Worm (Caenorhabditis elegans): ENCODE results near the gene sri-51.
A peak's percentile ranks its signal among the peaks of the same experiment; 100 is the strongest.

The sri-51 gene

DNA sequence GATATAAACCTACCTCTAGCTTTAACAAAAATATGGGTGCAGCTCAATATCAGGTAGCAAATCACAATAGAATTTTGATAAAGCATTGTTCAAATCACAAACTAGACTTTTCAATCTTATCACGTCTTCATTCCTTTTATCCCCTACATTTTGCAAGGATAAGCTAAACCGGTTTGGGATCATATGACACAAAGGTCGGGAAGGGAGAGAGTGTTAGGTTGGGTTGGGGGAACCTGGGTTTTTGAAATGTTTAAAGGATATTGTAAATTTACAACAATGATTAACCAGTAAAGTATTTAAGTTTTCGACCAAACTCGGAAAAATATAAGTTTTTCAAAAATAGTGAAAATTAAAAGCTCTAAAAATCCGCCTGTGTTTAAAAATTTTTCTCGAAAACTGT lies 45.2 kb upstream of the sri-51 start, which contains the start of gene C17F4.12:
TSS of gene C17F4.12 (minus strand) at position 101 of the 400 bp plus-strand sequence.
- TF ChIP-seq ceh-83 (GFP tag; optimal IDR thresholded peaks at IDR 0.05) = no peak

DNA sequence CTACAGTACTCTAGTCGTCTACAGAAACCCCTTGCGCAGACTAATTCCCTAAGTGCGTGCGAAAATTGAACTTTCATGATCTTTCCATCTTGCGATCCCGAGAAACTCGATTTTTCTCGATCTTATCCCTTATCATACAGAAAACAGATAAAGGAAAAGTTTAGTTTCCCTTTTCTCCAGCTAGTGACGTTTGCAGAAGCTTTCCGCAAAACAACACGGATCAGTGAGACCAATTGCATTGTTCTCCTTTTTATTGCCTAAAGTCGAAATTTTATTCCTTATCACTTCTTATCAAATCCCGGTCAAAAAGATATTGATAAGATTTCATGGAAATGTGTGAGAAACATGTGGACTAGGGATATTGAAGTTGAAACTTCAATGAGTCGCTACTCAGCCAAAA lies 42.9 kb upstream of the sri-51 start:
- TF ChIP-seq elt-3 (tag; optimal IDR thresholded peaks at IDR 0.05) = peak; percentile 88
- no peak for TF ChIP-seq drap-1 (GFP tag; optimal IDR thresholded peaks at IDR 0.05)
- no peak for TF ChIP-seq ham-2 (GFP tag; optimal IDR thresholded peaks at IDR 0.05)
- TF ChIP-seq ceh-43 (GFP tag; optimal IDR thresholded peaks at IDR 0.05) = no peak
- peak; percentile 10 for TF ChIP-seq blmp-1 (tag; optimal IDR thresholded peaks at IDR 0.05)

DNA sequence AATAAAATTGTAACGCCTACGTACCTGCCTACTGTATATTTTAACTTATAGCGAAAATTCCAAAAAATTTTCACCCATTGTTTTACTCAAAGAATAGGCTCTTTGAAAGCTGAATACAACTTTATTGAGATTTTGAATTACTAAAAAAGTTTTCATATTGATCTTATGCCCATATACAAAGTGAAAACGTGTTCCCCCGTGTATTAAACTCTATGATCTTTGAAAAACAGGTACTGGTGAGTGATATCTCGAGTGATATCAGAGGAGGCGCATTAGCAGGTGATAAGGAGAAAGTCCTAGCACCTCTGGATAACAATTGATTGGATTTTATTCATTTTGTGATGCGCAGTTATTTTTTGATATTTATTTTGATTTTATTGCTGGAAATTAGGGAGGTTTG lies 41.3 kb upstream of the sri-51 start, which contains the start of gene C17F4.3:
TSS of gene C17F4.3 (plus strand) at position 301 of the 400 bp plus-strand sequence.
- TF ChIP-seq pha-4 (tag; optimal IDR thresholded peaks at IDR 0.05) (no peak), nhr-12 (tag; optimal IDR thresholded peaks at IDR 0.05) (no peak), cnd-1 (tag; optimal IDR thresholded peaks at IDR 0.05) (no peak), sem-2 (GFP tag; optimal IDR thresholded peaks at IDR 0.05) (no peak), mls-2 (tag; optimal IDR thresholded peaks at IDR 0.05) (no peak), nhr-76 (tag; optimal IDR thresholded peaks at IDR 0.05) (no peak), lin-32 (GFP tag; optimal IDR thresholded peaks at IDR 0.05) (no peak), lin-13 (tag; optimal IDR thresholded peaks at IDR 0.05) (no peak), nhr-28 (tag; optimal IDR thresholded peaks at IDR 0.05) (no peak), lsy-2 (tag; optimal IDR thresholded peaks at IDR 0.05) (no peak), mep-1 (tag; optimal IDR thresholded peaks at IDR 0.05) (no peak), snpc-4 (tag; optimal IDR thresholded peaks at IDR 0.05) (no peak), M03D4.4 (tag; optimal IDR thresholded peaks at IDR 0.05) (no peak), nhr-237 (tag; optimal IDR thresholded peaks at IDR 0.05) (no peak), ztf-11 (tag; optimal IDR thresholded peaks at IDR 0.05) (no peak), elt-1 (tag; optimal IDR thresholded peaks at IDR 0.05; ENCODE audit: borderline replicate concordance, insufficient read depth) (no peak)

DNA sequence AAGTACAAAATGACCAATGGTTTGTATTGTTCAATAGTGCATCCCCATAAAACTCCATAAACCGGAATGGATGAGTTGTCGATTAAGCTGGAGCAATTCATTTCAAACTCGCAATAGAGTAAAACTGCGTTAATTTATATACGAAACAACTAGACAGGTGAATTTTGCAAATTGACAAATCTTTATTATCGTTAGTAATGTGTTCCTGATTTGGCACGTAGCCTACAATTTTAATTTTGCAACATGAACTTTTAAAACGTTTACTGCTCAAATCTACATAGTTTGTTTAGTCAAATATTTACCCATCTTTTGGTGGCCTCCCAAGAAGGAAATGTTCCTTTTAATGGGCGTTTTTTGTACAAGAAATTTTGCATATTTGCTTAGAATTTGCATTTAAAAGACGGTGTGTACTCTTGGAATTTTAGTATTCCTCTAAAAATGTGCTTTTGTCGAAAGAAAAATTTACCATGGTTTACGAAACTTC lies 38.2 kb upstream of the sri-51 start, which contains the start of the genes srz-67 and C17F4.11:
TSS of gene srz-67 (minus strand) at position 101 of the 484 bp plus-strand sequence.
TSS of gene C17F4.11 (plus strand) at position 434 of the 484 bp plus-strand sequence.
- TF ChIP-seq unc-120 (tag; optimal IDR thresholded peaks at IDR 0.05; ENCODE audit: poor library complexity, severe bottlenecking) (no peak), elt-1 (tag; optimal IDR thresholded peaks at IDR 0.05; ENCODE audit: borderline replicate concordance, insufficient read depth) (no peak)

DNA sequence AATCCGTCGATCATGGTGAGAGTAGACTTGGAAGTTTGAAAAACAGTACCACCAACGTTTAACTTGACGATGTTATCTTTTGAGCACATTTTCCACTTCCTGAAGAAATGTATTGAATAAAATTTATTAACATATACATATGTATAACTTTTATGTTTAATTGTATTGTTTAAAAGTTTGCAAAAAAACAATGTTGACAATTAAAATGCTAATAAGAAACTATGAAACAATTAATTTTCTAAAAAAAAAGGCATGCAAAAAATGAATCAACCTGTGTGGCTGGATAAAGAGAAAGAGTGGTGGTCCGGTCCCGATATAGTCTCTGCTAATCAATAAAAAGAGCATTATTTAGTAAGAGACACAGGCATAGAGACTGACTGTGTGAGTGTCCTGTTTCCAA lies 35.8 kb upstream of the sri-51 start, which contains the start of gene C17F4.8:
TSS of gene C17F4.8 (minus strand) at position 101 of the 400 bp plus-strand sequence.
- TF ChIP-seq nhr-2 (tag; optimal IDR thresholded peaks at IDR 0.05) = no peak
- TF ChIP-seq mep-1 (tag; optimal IDR thresholded peaks at IDR 0.05) = no peak
- no peak for TF ChIP-seq M03D4.4 (tag; optimal IDR thresholded peaks at IDR 0.05)
- no peak for TF ChIP-seq pha-4 (tag; optimal IDR thresholded peaks at IDR 0.05)
- TF ChIP-seq ces-1 (GFP tag; optimal IDR thresholded peaks at IDR 0.05) = no peak
- no peak for TF ChIP-seq hlh-1 (tag; optimal IDR thresholded peaks at IDR 0.05)
- TF ChIP-seq nhr-76 (tag; optimal IDR thresholded peaks at IDR 0.05) = no peak
- no peak for TF ChIP-seq drap-1 (GFP tag; optimal IDR thresholded peaks at IDR 0.05)
- TF ChIP-seq blmp-1 (tag; optimal IDR thresholded peaks at IDR 0.05) = no peak
- TF ChIP-seq ceh-43 (GFP tag; optimal IDR thresholded peaks at IDR 0.05) = no peak
- TF ChIP-seq ham-2 (GFP tag; optimal IDR thresholded peaks at IDR 0.05) = no peak
- TF ChIP-seq mab-5 (tag; optimal IDR thresholded peaks at IDR 0.05) = no peak
- no peak for TF ChIP-seq elt-1 (tag; optimal IDR thresholded peaks at IDR 0.05; ENCODE audit: borderline replicate concordance, insufficient read depth)

DNA sequence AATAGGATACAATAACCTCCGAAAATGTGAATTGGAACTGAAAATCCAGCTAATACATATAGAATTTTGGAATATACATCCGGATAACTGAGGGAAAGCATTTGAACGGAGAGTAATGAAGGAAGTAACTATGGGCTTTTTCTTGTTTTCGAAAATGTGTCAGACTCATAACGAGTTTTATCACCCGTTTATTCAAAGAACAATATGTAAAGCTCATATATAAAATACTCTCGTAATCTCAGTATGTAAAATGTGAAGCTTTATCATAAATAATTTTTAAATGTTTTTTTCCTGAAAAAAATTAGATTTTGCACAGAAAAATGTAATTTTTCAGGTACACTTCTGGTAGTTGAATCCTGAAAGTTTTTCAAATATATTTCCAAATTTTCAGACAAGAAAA lies 31.5 kb upstream of the sri-51 start, which contains the start of gene srh-297:
TSS of gene srh-297 (minus strand) at position 101 of the 400 bp plus-strand sequence.
- TF ChIP-seq ceh-83 (GFP tag; optimal IDR thresholded peaks at IDR 0.05) = no peak

DNA sequence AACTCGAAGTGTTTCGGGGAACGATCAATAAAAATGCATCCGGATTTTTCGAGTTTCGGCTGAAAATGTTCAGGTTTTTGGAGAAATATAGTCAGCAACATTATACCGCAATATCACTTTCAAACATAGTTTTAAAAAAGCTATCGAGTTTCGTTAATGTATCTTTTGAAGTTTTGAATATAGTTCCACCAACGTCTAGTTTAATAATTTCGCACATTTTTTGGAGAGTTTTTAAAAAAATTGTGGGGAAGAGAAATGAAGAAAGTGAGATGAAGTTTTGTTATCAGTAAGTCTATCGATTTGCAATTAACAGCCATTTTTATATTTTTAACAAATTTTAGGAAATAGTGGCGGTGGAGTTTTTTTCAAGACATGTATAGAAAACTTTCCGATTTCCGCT lies 26.9 kb upstream of the sri-51 start, which contains the start of gene ZC239.17:
TSS of gene ZC239.17 (minus strand) at position 101 of the 400 bp plus-strand sequence.
- no peak for TF ChIP-seq ceh-39 (tag; optimal IDR thresholded peaks at IDR 0.05)
- no peak for TF ChIP-seq nhr-28 (tag; optimal IDR thresholded peaks at IDR 0.05)
- TF ChIP-seq lin-32 (GFP tag; optimal IDR thresholded peaks at IDR 0.05) = no peak
- TF ChIP-seq nhr-76 (tag; optimal IDR thresholded peaks at IDR 0.05) = no peak
- no peak for TF ChIP-seq unc-62 (GFP tag; optimal IDR thresholded peaks at IDR 0.05)
- TF ChIP-seq lsy-2 (tag; optimal IDR thresholded peaks at IDR 0.05) = no peak
- TF ChIP-seq mep-1 (tag; optimal IDR thresholded peaks at IDR 0.05) = no peak
- TF ChIP-seq tbx-8 (GFP tag; optimal IDR thresholded peaks at IDR 0.05) = no peak
- TF ChIP-seq ham-2 (GFP tag; optimal IDR thresholded peaks at IDR 0.05) = no peak
- TF ChIP-seq ces-1 (GFP tag; optimal IDR thresholded peaks at IDR 0.05) = no peak
- no peak for TF ChIP-seq nhr-2 (tag; optimal IDR thresholded peaks at IDR 0.05)
- TF ChIP-seq cnd-1 (tag; optimal IDR thresholded peaks at IDR 0.05) = no peak

Measured in whole organism, mixed stage, embryonic.